3 worm cellular contexts compared by ENCODE assay signal in genomic region chrII:4904778-4905177, ce11.
TF ChIP-seq lines count a peak whose summit lies in the region.

Gene btbd-10 (plus strand): TSS chrII:4905008.

TF ChIP-seq in whole organism, L3 larva, 47 proteins besides CTCF, POLR2A, EP300 and RAD21:
- TF ChIP-seq nfya-1 (tag; optimal IDR thresholded peaks at IDR 0.05; lab: Kevin White, UChicago; ENCODE audit: insufficient read depth), result no peak
- peak; percentile 75 for TF ChIP-seq elt-2 (tag; optimal IDR thresholded peaks at IDR 0.05; lab: Kevin White, UChicago)

TF ChIP-seq in whole organism, L4 larva, 104 proteins besides CTCF, POLR2A, EP300 and RAD21:
- TF ChIP-seq aha-1 (tag; lab: Kevin White, UChicago), result peak; percentile 44
- TF ChIP-seq set-16 (GFP tag; IDR thresholded peaks at IDR 0.05; lab: Robert Waterston, UW), result no peak
- TF ChIP-seq lin-1 (GFP tag; IDR thresholded peaks at IDR 0.05; lab: Robert Waterston, UW), result 0 out of 2 replicates have a peak, but pooled peaks have one; percentile 14
- no peak for TF ChIP-seq ZK546.5 (tag; optimal IDR thresholded peaks at IDR 0.05; lab: Kevin White, UChicago)
- TF ChIP-seq zip-11 (GFP tag; IDR thresholded peaks at IDR 0.05; lab: Robert Waterston, UW), result no peak
- peak; percentile 28 for TF ChIP-seq pqm-1 (tag; optimal IDR thresholded peaks at IDR 0.05; lab: Kevin White, UChicago)
- no peak for TF ChIP-seq snpc-4 (tag; optimal IDR thresholded peaks at IDR 0.05; lab: Kevin White, UChicago)
- TF ChIP-seq tra-1 (GFP tag; IDR thresholded peaks at IDR 0.05; lab: Robert Waterston, UW), result no peak
- TF ChIP-seq hlh-30 (tag; optimal IDR thresholded peaks at IDR 0.05; lab: Kevin White, UChicago; ENCODE audit: insufficient read depth), result no peak
- TF ChIP-seq nhr-11 (tag; optimal IDR thresholded peaks at IDR 0.05; lab: Kevin White, UChicago), result no peak
- TF ChIP-seq dpl-1 (GFP tag; optimal IDR thresholded peaks at IDR 0.05; lab: Kevin White, UChicago), result no peak
- peak; percentile 5 for TF ChIP-seq hlh-11 (tag; optimal IDR thresholded peaks at IDR 0.05; lab: Kevin White, UChicago)
- no peak for TF ChIP-seq fkh-10 (GFP tag; optimal IDR thresholded peaks at IDR 0.05; lab: Kevin White, UChicago)
- TF ChIP-seq aly-2 (tag; optimal IDR thresholded peaks at IDR 0.05; lab: Kevin White, UChicago), result no peak
- TF ChIP-seq daf-16 (GFP tag; optimal IDR thresholded peaks at IDR 0.05; lab: Kevin White, UChicago), result no peak
- TF ChIP-seq daf-16 (tag; optimal IDR thresholded peaks at IDR 0.05; lab: Kevin White, UChicago), result peak; percentile 62
- peak; percentile 38 for TF ChIP-seq nhr-28 (tag; optimal IDR thresholded peaks at IDR 0.05; lab: Kevin White, UChicago)
- TF ChIP-seq dve-1 (tag; optimal IDR thresholded peaks at IDR 0.05; lab: Kevin White, UChicago; ENCODE audit: insufficient read depth), result peak; percentile 5
- TF ChIP-seq nhr-111 (GFP tag; optimal IDR thresholded peaks at IDR 0.05; lab: Kevin White, UChicago), result no peak
- TF ChIP-seq php-3 (GFP tag; IDR thresholded peaks at IDR 0.05; lab: Robert Waterston, UW), result peak; percentile 81
- TF ChIP-seq dmd-9 (GFP tag; IDR thresholded peaks at IDR 0.05; lab: Robert Waterston, UW), result no peak
- TF ChIP-seq F37D6.2 (tag; optimal IDR thresholded peaks at IDR 0.05; lab: Kevin White, UChicago), result no peak
- TF ChIP-seq ztf-7 (tag; optimal IDR thresholded peaks at IDR 0.05; lab: Kevin White, UChicago), result no peak
- no peak for TF ChIP-seq lir-3 (tag; optimal IDR thresholded peaks at IDR 0.05; lab: Kevin White, UChicago)
- TF ChIP-seq zag-1 (tag; optimal IDR thresholded peaks at IDR 0.05; lab: Kevin White, UChicago), result no peak
- no peak for TF ChIP-seq ama-1 (optimal IDR thresholded peaks at IDR 0.05; lab: Kevin White, UChicago)
- TF ChIP-seq sdz-12 (GFP tag; optimal IDR thresholded peaks at IDR 0.05; lab: Kevin White, UChicago), result no peak
- no peak for TF ChIP-seq F26F4.8 (GFP tag; conservative IDR thresholded peaks at IDR 0.05; lab: Robert Waterston, UW)
- no peak for TF ChIP-seq ceh-44 (GFP tag; IDR thresholded peaks at IDR 0.05; lab: Robert Waterston, UW)
- no peak for TF ChIP-seq spr-3 (GFP tag; optimal IDR thresholded peaks at IDR 0.05; lab: Kevin White, UChicago)
- TF ChIP-seq ceh-62 (tag; optimal IDR thresholded peaks at IDR 0.05; lab: Kevin White, UChicago), result no peak
- peak; percentile 28; the same call in 1 of the 2 replicates for TF ChIP-seq dmd-6 (GFP tag; IDR thresholded peaks at IDR 0.05; lab: Robert Waterston, UW)
- TF ChIP-seq nhr-10 (tag; optimal IDR thresholded peaks at IDR 0.05; lab: Kevin White, UChicago), result no peak

TF ChIP-seq in whole organism, young adult, 124 proteins besides CTCF, POLR2A, EP300 and RAD21:
- TF ChIP-seq ceh-27 (GFP tag; optimal IDR thresholded peaks at IDR 0.05; lab: Kevin White, UChicago) (no peak), unc-62 (GFP tag; optimal IDR thresholded peaks at IDR 0.05; lab: Kevin White, UChicago) (peak; percentile 67), pha-4 (tag; optimal IDR thresholded peaks at IDR 0.05; lab: Kevin White, UChicago) (peak; percentile 7)
